Fruit fly (Drosophila melanogaster) whole organism, embryonic: ENCODE results near the gene Hez.

Experiments used
- Ada2b ChIP-seq: fragments of 200-800 bp; sonication (Bioruptor generic); IDR thresholded peaks from 2 replicates; pipeline ENCODE4 v1.3.6; 2022; ENCODE audit warnings: missing biosample characterization, missing genetic modification characterization
- Aef1 ChIP-seq: fragments of 200-800 bp; sonication (Bioruptor generic); IDR thresholded peaks from 3 replicates; pipeline ENCODE4 v1.3.6; 2022; ENCODE audit warnings: missing biosample characterization, missing genetic modification characterization
- Atf6 ChIP-seq: fragments of 200-800 bp; sonication (Bioruptor generic); IDR thresholded peaks from 2 replicates; pipeline ENCODE4 v1.3.6; 2022; ENCODE audit warnings: missing biosample characterization, missing genetic modification characterization
- Blimp-1 ChIP-seq: fragments of 200-800 bp; sonication (Bioruptor generic); optimal IDR thresholded peaks from 3 replicates; lab custom pipeline; 2018; ENCODE audit warnings: missing biosample characterization, missing genetic modification characterization, mild to moderate bottlenecking, moderate library complexity, missing genetic modification reagents
- CG10321 ChIP-seq: fragments of 200-800 bp; sonication (Bioruptor generic); IDR thresholded peaks from 2 replicates; pipeline ENCODE4 v1.3.6; 2022; ENCODE audit warnings: missing biosample characterization, missing genetic modification characterization
- CG10543 ChIP-seq: fragments of 200-800 bp; sonication (Bioruptor generic); optimal IDR thresholded peaks from 3 replicates; lab custom pipeline; 2017; ENCODE audit warnings: missing biosample characterization, mild to moderate bottlenecking, missing genetic modification characterization, moderate library complexity
- CG11504 ChIP-seq: fragments of 200-800 bp; sonication (Bioruptor generic); optimal IDR thresholded peaks from 3 replicates; lab custom pipeline; 2019; ENCODE audit warnings: missing biosample characterization, mild to moderate bottlenecking, missing genetic modification characterization, moderate library complexity
- CG14050 ChIP-seq: fragments of 200-800 bp; sonication (Bioruptor generic); IDR thresholded peaks from 3 replicates; pipeline ENCODE4 v1.3.6; 2022; ENCODE audit warnings: missing biosample characterization, missing genetic modification characterization
- CG15011 ChIP-seq: fragments of 200-800 bp; sonication (Bioruptor generic); optimal IDR thresholded peaks from 3 replicates; lab custom pipeline; 2018; ENCODE audit warnings: missing biosample characterization, mild to moderate bottlenecking, missing genetic modification characterization
- CG15479 ChIP-seq: fragments of 200-800 bp; sonication (Bioruptor generic); optimal IDR thresholded peaks from 3 replicates; lab custom pipeline; 2019; ENCODE audit warnings: missing biosample characterization, mild to moderate bottlenecking, missing genetic modification characterization, moderate library complexity
- CG1792 ChIP-seq: fragments of 200-800 bp; sonication (Bioruptor generic); optimal IDR thresholded peaks from 2 replicates; lab custom pipeline; 2016; ENCODE audit warnings: missing biosample characterization, missing genetic modification characterization
- CG4424 ChIP-seq: fragments of 200-800 bp; sonication (Bioruptor generic); optimal IDR thresholded peaks from 3 replicates; lab custom pipeline; 2016; ENCODE audit warnings: missing biosample characterization, missing genetic modification characterization
- CG6272 ChIP-seq: fragments of 200-800 bp; sonication (Bioruptor generic); IDR thresholded peaks from 2 replicates; pipeline ENCODE4 v1.3.6; 2022; ENCODE audit warnings: missing biosample characterization, missing genetic modification characterization
- CG6765 ChIP-seq: fragments of 200-800 bp; sonication (Bioruptor generic); optimal IDR thresholded peaks from 3 replicates; lab custom pipeline; 2017; ENCODE audit warnings: missing biosample characterization, mild to moderate bottlenecking, missing genetic modification characterization
- CG7357 ChIP-seq: fragments of 200-800 bp; sonication (Bioruptor generic); IDR thresholded peaks from 3 replicates; pipeline ENCODE4 v1.3.6; 2022; ENCODE audit warnings: missing biosample characterization, missing genetic modification characterization
- CG8290 ChIP-seq, 3 experiments: fragments of 200-800 bp; sonication (Bioruptor generic); optimal IDR thresholded peaks; 2 replicates each; lab custom pipeline; 2016 to 2019; ENCODE audit warnings: missing biosample characterization in 3 of 3, missing genetic modification characterization in 3 of 3, mild to moderate bottlenecking in 2 of 3, moderate library complexity in 1 of 3
- CG8478 ChIP-seq: fragments of >200 bp; optimal IDR thresholded peaks from 2 replicates; lab custom pipeline; 2018
- CG8924 ChIP-seq: fragments of 200-800 bp; optimal IDR thresholded peaks from 3 replicates; lab custom pipeline; 2019; ENCODE audit warnings: missing biosample characterization, mild to moderate bottlenecking, missing genetic modification characterization, moderate library complexity
- CG9797 ChIP-seq: fragments of 200-800 bp; sonication (Bioruptor generic); optimal IDR thresholded peaks from 3 replicates; lab custom pipeline; 2018; ENCODE audit warnings: missing biosample characterization, mild to moderate bottlenecking, missing genetic modification characterization
- Doc3 ChIP-seq: fragments of 200-800 bp; sonication (Bioruptor generic); IDR thresholded peaks from 3 replicates; pipeline ENCODE4 v1.3.6; 2022; ENCODE audit warnings: missing biosample characterization, missing genetic modification characterization; ENCODE audit not compliant: partially characterized antibody
- E2f1 ChIP-seq: fragments of 200-800 bp; sonication (Bioruptor generic); IDR thresholded peaks from 2 replicates; pipeline ENCODE4 v1.3.6; 2022; ENCODE audit warnings: missing biosample characterization, missing genetic modification characterization
- HLHmδ ChIP-seq: fragments of 200-800 bp; sonication (Bioruptor generic); optimal IDR thresholded peaks from 2 replicates; lab custom pipeline; 2018; ENCODE audit warnings: missing biosample characterization, mild to moderate bottlenecking, missing genetic modification characterization, moderate library complexity
- HmgZ ChIP-seq: fragments of 200-800 bp; sonication (Bioruptor generic); optimal IDR thresholded peaks from 2 replicates; lab custom pipeline; 2018; ENCODE audit warnings: missing biosample characterization, mild to moderate bottlenecking, missing genetic modification characterization
- Ptx1 ChIP-seq: fragments of 200-800 bp; sonication (Bioruptor generic); IDR thresholded peaks from 2 replicates; pipeline ENCODE4 v1.3.6; 2022; ENCODE audit warnings: missing biosample characterization, missing genetic modification characterization
- Xrp1 ChIP-seq: fragments of 200-800 bp; sonication (Bioruptor generic); IDR thresholded peaks from 2 replicates; pipeline ENCODE4 v1.3.6; 2022; ENCODE audit warnings: missing biosample characterization, missing genetic modification characterization
- YL-1 ChIP-seq: fragments of 200-800 bp; sonication (Bioruptor generic); optimal IDR thresholded peaks from 3 replicates; lab custom pipeline; 2017; ENCODE audit warnings: missing biosample characterization, mild to moderate bottlenecking, missing genetic modification characterization
- amos ChIP-seq: fragments of 200-800 bp; sonication (Bioruptor generic); IDR thresholded peaks from 2 replicates; pipeline ENCODE4 v1.3.6; 2022; ENCODE audit warnings: missing biosample characterization, missing genetic modification characterization; ENCODE audit not compliant: partially characterized antibody
- aop ChIP-seq: fragments of 200-800 bp; sonication (Bioruptor generic); IDR thresholded peaks from 2 replicates; pipeline ENCODE4 v1.3.6; 2022; ENCODE audit warnings: missing biosample characterization, missing genetic modification characterization
- ato ChIP-seq: fragments of 200-800 bp; sonication (Bioruptor generic); IDR thresholded peaks from 2 replicates; pipeline ENCODE4 v1.3.6; 2022; ENCODE audit warnings: missing biosample characterization, missing genetic modification characterization; ENCODE audit not compliant: partially characterized antibody
- bbx ChIP-seq: fragments of 200-800 bp; sonication (Bioruptor generic); IDR thresholded peaks from 2 replicates; pipeline ENCODE4 v1.3.6; 2022; ENCODE audit warnings: missing biosample characterization, missing genetic modification characterization; ENCODE audit not compliant: partially characterized antibody
- cato ChIP-seq: fragments of 200-800 bp; sonication (Bioruptor generic); optimal IDR thresholded peaks from 2 replicates; lab custom pipeline; 2016; ENCODE audit warnings: missing biosample characterization, missing genetic modification characterization, borderline replicate concordance
- cg ChIP-seq: fragments of 200-800 bp; sonication (Bioruptor generic); optimal IDR thresholded peaks from 3 replicates; lab custom pipeline; 2019; ENCODE audit warnings: missing biosample characterization, mild to moderate bottlenecking, missing genetic modification characterization, moderate library complexity
- chm ChIP-seq: fragments of 200-800 bp; sonication (Bioruptor generic); IDR thresholded peaks from 2 replicates; pipeline ENCODE4 v1.3.6; 2022; ENCODE audit warnings: missing biosample characterization, missing genetic modification characterization
- cwo ChIP-seq: fragments of 200-800 bp; sonication (Bioruptor generic); optimal IDR thresholded peaks from 3 replicates; lab custom pipeline; 2017; ENCODE audit warnings: missing biosample characterization, missing genetic modification characterization, mild to moderate bottlenecking, moderate library complexity, missing genetic modification reagents
- gsb ChIP-seq: fragments of 200-800 bp; sonication (Bioruptor generic); IDR thresholded peaks from 2 replicates; pipeline ENCODE4 v1.3.6; 2022; ENCODE audit warnings: missing biosample characterization, missing genetic modification characterization
- lov ChIP-seq, 2 experiments: fragments of 200-800 bp in 1 of 2; fragments of >200 bp in 1 of 2; sonication (Bioruptor generic) in 1 of 2; IDR thresholded peaks in 1 of 2; optimal IDR thresholded peaks in 1 of 2; 2 replicates in 1 of 2; 3 replicates in 1 of 2; pipeline versions ENCODE4 v1.3.6 to Lab custom; 2017 to 2022; ENCODE audit warnings: missing biosample characterization in 1 of 2, missing genetic modification characterization in 1 of 2
- nerfin-1 ChIP-seq: fragments of 200-800 bp; sonication (Bioruptor generic); optimal IDR thresholded peaks from 3 replicates; lab custom pipeline; 2019; ENCODE audit warnings: missing biosample characterization, mild to moderate bottlenecking, missing genetic modification characterization, moderate library complexity
- pan ChIP-seq, 4 experiments: fragments of >200 bp in 3 of 4; fragments of 200-800 bp in 1 of 4; sonication (Bioruptor generic) in 1 of 4; optimal IDR thresholded peaks in 3 of 4; IDR thresholded peaks in 1 of 4; 2 replicates each; pipeline versions ENCODE4 v1.3.6 to Lab custom; 2017 to 2022; ENCODE audit warnings: missing biosample characterization in 2 of 4, missing genetic modification characterization in 2 of 4, mixed read lengths in 1 of 4
- pros ChIP-seq: fragments of 200-800 bp; sonication (Bioruptor generic); optimal IDR thresholded peaks from 3 replicates; lab custom pipeline; 2019; ENCODE audit warnings: missing biosample characterization, mild to moderate bottlenecking, missing genetic modification characterization, moderate library complexity
- rib ChIP-seq: fragments of 200-800 bp; sonication (Bioruptor generic); IDR thresholded peaks from 2 replicates; pipeline ENCODE4 v1.3.6; 2022; ENCODE audit warnings: missing biosample characterization, missing genetic modification characterization
- sd ChIP-seq: fragments of 200-800 bp; sonication (Bioruptor generic); optimal IDR thresholded peaks from 3 replicates; lab custom pipeline; 2018; ENCODE audit warnings: missing biosample characterization, mild to moderate bottlenecking, missing genetic modification characterization, moderate library complexity
- shn ChIP-seq: fragments of 200-800 bp; sonication (Bioruptor generic); optimal IDR thresholded peaks from 3 replicates; lab custom pipeline; 2016; ENCODE audit warnings: missing biosample characterization, missing genetic modification characterization
- sima ChIP-seq: fragments of 200-800 bp; sonication (Bioruptor generic); optimal IDR thresholded peaks from 2 replicates; lab custom pipeline; 2016; ENCODE audit warnings: missing biosample characterization, missing genetic modification characterization
- tin ChIP-seq: fragments of 200-800 bp; sonication (Bioruptor generic); optimal IDR thresholded peaks from 3 replicates; lab custom pipeline; 2016; ENCODE audit warnings: missing biosample characterization, missing genetic modification characterization
- twi ChIP-seq: fragments of 200-800 bp; optimal IDR thresholded peaks from 2 replicates; lab custom pipeline; 2019; ENCODE audit warnings: missing biosample characterization, mild to moderate bottlenecking, missing genetic modification characterization, moderate library complexity
- vvl ChIP-seq: fragments of 200-800 bp; sonication (Bioruptor generic); IDR thresholded peaks from 2 replicates; pipeline ENCODE4 v1.3.6; 2022; ENCODE audit warnings: missing biosample characterization, missing genetic modification characterization
- wek ChIP-seq: fragments of 200-800 bp; sonication (Bioruptor generic); optimal IDR thresholded peaks from 3 replicates; lab custom pipeline; 2018; ENCODE audit warnings: missing biosample characterization, mild to moderate bottlenecking, missing genetic modification characterization, moderate library complexity
- zf30C ChIP-seq: fragments of 200-800 bp; sonication (Bioruptor generic); optimal IDR thresholded peaks from 3 replicates; lab custom pipeline; 2018; ENCODE audit warnings: missing biosample characterization, mild to moderate bottlenecking, missing genetic modification characterization

Gene Hez

DNA sequence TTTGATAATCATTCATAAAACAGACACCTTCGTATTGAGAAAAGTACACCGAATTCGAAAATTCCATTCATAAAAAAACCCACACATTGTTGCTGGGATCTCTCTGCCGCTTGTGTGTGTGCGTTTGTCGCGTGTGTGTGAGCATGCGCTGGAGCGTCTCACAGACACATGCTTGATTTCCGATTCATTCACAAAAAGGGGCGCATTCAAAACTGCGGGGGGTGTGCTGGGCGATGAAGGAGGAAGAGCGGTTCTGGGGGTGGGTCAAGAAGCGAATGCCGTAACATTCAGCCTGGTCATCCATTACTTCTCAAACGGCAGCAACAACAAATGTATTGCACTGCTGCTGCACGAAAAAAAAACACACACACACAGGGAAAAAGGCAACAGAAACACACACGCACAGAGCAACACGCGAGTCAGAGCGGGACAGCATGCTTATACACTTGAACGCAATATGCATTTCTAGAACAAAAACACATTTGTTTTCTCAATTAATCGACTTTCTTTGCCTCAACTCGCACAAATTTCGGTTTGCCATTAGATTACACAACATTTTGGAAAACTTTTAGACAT, 40.6 kb downstream of the Hez start (continued):
- no peak for TF ChIP-seq lov (optimal IDR thresholded peaks at IDR 0.05; lab: Kevin White, UChicago)
- TF ChIP-seq lov (GFP tag; IDR thresholded peaks at IDR 0.05; lab: Robert Waterston, UW) = no peak
- no peak for TF ChIP-seq CG7357
- TF ChIP-seq Ada2b (GFP tag; lab: Robert Waterston, UW) = no peak
- peak; percentile 92 for TF ChIP-seq nerfin-1
- no peak for TF ChIP-seq pan (optimal IDR thresholded peaks at IDR 0.05; lab: Kevin White, UChicago)
- TF ChIP-seq pan (GFP tag; optimal IDR thresholded peaks at IDR 0.05 in 1 of 2, IDR thresholded peaks at IDR 0.05 in 1 of 2) = peak in 1 of 2 experiments; percentile 13
- TF ChIP-seq chm = peak; percentile 26; the same call in 1 of the 2 replicates
- peak; percentile 72 for TF ChIP-seq sd
- TF ChIP-seq ato = 0 out of 2 replicates have a peak, but pooled peaks have one; percentile 36
- TF ChIP-seq cg = peak; percentile 96
- peak; percentile 55; the same call in 1 of the 2 replicates for TF ChIP-seq bbx (GFP tag; lab: Robert Waterston, UW)
- no peak for TF ChIP-seq aop
- TF ChIP-seq Xrp1 (GFP tag; lab: Robert Waterston, UW) = no peak
- peak; percentile 1 for TF ChIP-seq CG8924 (tag; lab: Kevin White, UChicago)
- TF ChIP-seq zf30C (GFP tag; lab: Kevin White, UChicago) = peak; percentile 19
- no peak for TF ChIP-seq CG15011
- TF ChIP-seq Blimp-1 = no peak
- peak; percentile 33 for TF ChIP-seq YL-1
- TF ChIP-seq CG6272 (GFP tag; lab: Robert Waterston, UW) = no peak
- TF ChIP-seq Ptx1 (GFP tag; lab: Robert Waterston, UW) = no peak
- TF ChIP-seq CG10321 = peak; percentile 86
- peak; percentile 82 for TF ChIP-seq pros
- TF ChIP-seq CG4424 (GFP tag; lab: Kevin White, UChicago) = no peak
- no peak for TF ChIP-seq CG1792 (GFP tag; lab: Kevin White, UChicago)
- no peak for TF ChIP-seq CG9797 (GFP tag; lab: Kevin White, UChicago)
- TF ChIP-seq shn = no peak
- TF ChIP-seq CG8478 (lab: Kevin White, UChicago) = peak; percentile 83
- no peak for TF ChIP-seq Doc3 (GFP tag; lab: Robert Waterston, UW)
- TF ChIP-seq rib (GFP tag; lab: Robert Waterston, UW) = peak; percentile 62
- peak; percentile 83 for TF ChIP-seq twi (tag; lab: Kevin White, UChicago)
- TF ChIP-seq E2f1 = no peak
- TF ChIP-seq gsb (GFP tag; lab: Robert Waterston, UW) = no peak
- TF ChIP-seq CG6765 = no peak
- no peak for TF ChIP-seq cwo (GFP tag; lab: Kevin White, UChicago)
- TF ChIP-seq HmgZ (tag; lab: Kevin White, UChicago) = no peak
- peak; percentile 62 for TF ChIP-seq vvl (GFP tag; lab: Robert Waterston, UW)
- peak; percentile 20 for TF ChIP-seq tin (GFP tag; lab: Kevin White, UChicago)
- TF ChIP-seq CG14050 (GFP tag; lab: Robert Waterston, UW) = no peak
- no peak for TF ChIP-seq wek (GFP tag; lab: Kevin White, UChicago)
- peak; percentile 44; the same call in 1 of the 2 replicates for TF ChIP-seq Atf6
- TF ChIP-seq CG15479 = peak; percentile 75
- peak; percentile 73 for TF ChIP-seq Aef1
- TF ChIP-seq CG10543 = peak; percentile 29
- peak; percentile 42 for TF ChIP-seq HLHmδ (GFP tag; lab: Kevin White, UChicago)
- TF ChIP-seq amos (GFP tag; lab: Robert Waterston, UW) = peak; percentile 23; the same call in 1 of the 2 replicates
- TF ChIP-seq CG8290 (GFP tag; optimal IDR thresholded peaks at IDR 0.05; lab: Kevin White, UChicago) = no peak
- TF ChIP-seq CG8290 (tag; optimal IDR thresholded peaks at IDR 0.05; lab: Kevin White, UChicago) = peak in 1 of 2 experiments; percentile 48
- TF ChIP-seq CG11504 (tag; lab: Kevin White, UChicago) = peak; percentile 45
- TF ChIP-seq cato (GFP tag; lab: Kevin White, UChicago) = no peak
- no peak for TF ChIP-seq sima (GFP tag; lab: Kevin White, UChicago)
